Worm (Caenorhabditis elegans) whole organism, early embryonic: Measurements from ENCODE around the gene dtmk-1.

Experiments used
- B0310.2 ChIP-seq: sonication (generic microtip); optimal IDR thresholded peaks from 2 replicates; lab custom pipeline; 2016; ENCODE audit warnings: mild to moderate bottlenecking, missing genetic modification characterization, missing compliant biosample characterization
- aly-1 ChIP-seq: sonication (generic microtip); optimal IDR thresholded peaks from 2 replicates; lab custom pipeline; 2016; ENCODE audit warnings: missing genetic modification characterization, missing compliant biosample characterization
- ama-1 ChIP-seq: fragments of 150-350 bp; optimal IDR thresholded peaks from 2 replicates; lab custom pipeline; 2014
- ceh-36 ChIP-seq: sonication (generic microtip); optimal IDR thresholded peaks from 2 replicates; lab custom pipeline; 2016; ENCODE audit warnings: missing genetic modification characterization, inconsistent platforms, missing compliant biosample characterization
- hmbx-1 ChIP-seq: sonication (generic microtip); optimal IDR thresholded peaks from 2 replicates; lab custom pipeline; 2016; ENCODE audit warnings: mild to moderate bottlenecking, missing genetic modification characterization, missing compliant biosample characterization
- hmg-4 ChIP-seq: fragments of 200-800 bp; sonication (Bioruptor generic); optimal IDR thresholded peaks from 2 replicates; lab custom pipeline; 2018; ENCODE audit warnings: mild to moderate bottlenecking, missing genetic modification characterization, missing compliant biosample characterization
- hnd-1 ChIP-seq: sonication (generic microtip); optimal IDR thresholded peaks from 2 replicates; lab custom pipeline; 2016; ENCODE audit warnings: missing genetic modification characterization, missing compliant biosample characterization
- scrt-1 ChIP-seq: fragments of 200-800 bp; sonication (Bioruptor generic); IDR thresholded peaks from 2 replicates; pipeline ENCODE4 v1.3.6; 2022; ENCODE audit warnings: missing genetic modification characterization, missing compliant biosample characterization
- sea-1 ChIP-seq: fragments of 200-800 bp; sonication (Bioruptor generic); conservative IDR thresholded peaks from 2 replicates; pipeline ENCODE4 v1.3.6; 2022; ENCODE audit warnings: missing genetic modification characterization, missing compliant biosample characterization
- tbx-11 ChIP-seq: fragments of 200-800 bp; sonication (Bioruptor generic); IDR thresholded peaks from 2 replicates; pipeline ENCODE4 v1.3.6; 2022; ENCODE audit warnings: missing genetic modification characterization, missing compliant biosample characterization

ce11 chrII:9981760-9982159 is 14.9 kb upstream of the dtmk-1 start, which contains the start of gene sdz-38:
- TF ChIP-seq tbx-11 (GFP tag; lab: Robert Waterston, UW) = no peak
- TF ChIP-seq B0310.2 (tag; lab: Kevin White, UChicago) = no peak
- TF ChIP-seq hnd-1 = no peak
- TF ChIP-seq ceh-36 (tag; lab: Kevin White, UChicago) = no peak
- no peak for TF ChIP-seq ama-1 (lab: Kevin White, UChicago)
- TF ChIP-seq sea-1 (GFP tag; lab: Robert Waterston, UW) = no peak
- no peak for TF ChIP-seq scrt-1 (GFP tag; lab: Robert Waterston, UW)
- TF ChIP-seq aly-1 = no peak
- TF ChIP-seq hmg-4 (GFP tag; lab: Kevin White, UChicago) = no peak
- no peak for TF ChIP-seq hmbx-1
